Fruit fly (Drosophila melanogaster) whole organism, adult: Measurements from ENCODE around the gene wuho.

Source experiments
- CG11617 ChIP-seq: fragments of 200-800 bp; sonication (Bioruptor generic); optimal IDR thresholded peaks from 2 replicates; lab custom pipeline; 2017; ENCODE audit warnings: mild to moderate bottlenecking, missing biosample characterization, missing genetic modification reagents, missing genetic modification characterization
- CG12768 ChIP-seq: fragments of 200-800 bp; sonication (Bioruptor generic); optimal IDR thresholded peaks from 2 replicates; lab custom pipeline; 2017; ENCODE audit warnings: missing biosample characterization, missing genetic modification characterization, mild to moderate bottlenecking, moderate library complexity, missing genetic modification reagents
- CG14711 ChIP-seq: fragments of 200-800 bp; sonication (Bioruptor generic); optimal IDR thresholded peaks from 2 replicates; lab custom pipeline; 2018; ENCODE audit warnings: missing biosample characterization, mild to moderate bottlenecking, missing genetic modification characterization, moderate library complexity
- CG1620 ChIP-seq: fragments of 200-800 bp; sonication (Bioruptor generic); optimal IDR thresholded peaks from 2 replicates; lab custom pipeline; 2016; ENCODE audit warnings: missing biosample characterization, missing genetic modification characterization
- CG33017 ChIP-seq: fragments of 200-800 bp; sonication (Bioruptor generic); optimal IDR thresholded peaks from 2 replicates; lab custom pipeline; 2018; ENCODE audit warnings: missing biosample characterization, mild to moderate bottlenecking, missing genetic modification characterization, moderate library complexity
- CG5204 ChIP-seq: fragments of 200-800 bp; sonication (Bioruptor generic); optimal IDR thresholded peaks from 2 replicates; lab custom pipeline; 2016; ENCODE audit warnings: missing biosample characterization, missing genetic modification characterization
- CG7045 ChIP-seq: fragments of 200-800 bp; sonication (Bioruptor generic); optimal IDR thresholded peaks from 2 replicates; lab custom pipeline; 2017; ENCODE audit warnings: missing biosample characterization, mild to moderate bottlenecking, missing genetic modification characterization
- CG7101 ChIP-seq: fragments of 200-800 bp; sonication (Bioruptor generic); optimal IDR thresholded peaks from 2 replicates; lab custom pipeline; 2018; ENCODE audit warnings: missing biosample characterization, mild to moderate bottlenecking, missing genetic modification characterization, moderate library complexity
- Clk ChIP-seq: fragments of 200-800 bp; sonication (Bioruptor generic); optimal IDR thresholded peaks from 2 replicates; lab custom pipeline; 2017; ENCODE audit warnings: missing biosample characterization, missing genetic modification characterization
- Crg-1 ChIP-seq: fragments of 200-800 bp; sonication (Bioruptor generic); optimal IDR thresholded peaks from 2 replicates; lab custom pipeline; 2016; ENCODE audit warnings: missing biosample characterization, missing genetic modification characterization
- Hr96 ChIP-seq: fragments of 200-800 bp; sonication (Bioruptor generic); optimal IDR thresholded peaks from 2 replicates; lab custom pipeline; 2016; ENCODE audit warnings: missing biosample characterization, missing genetic modification characterization
- Mnt ChIP-seq: fragments of 200-800 bp; sonication (Bioruptor generic); optimal IDR thresholded peaks from 2 replicates; lab custom pipeline; 2016; ENCODE audit warnings: missing biosample characterization, mild to moderate bottlenecking, missing genetic modification characterization
- bab1 ChIP-seq: fragments of 200-800 bp; sonication (Bioruptor generic); optimal IDR thresholded peaks from 3 replicates; lab custom pipeline; 2019; ENCODE audit warnings: missing biosample characterization, mild to moderate bottlenecking, missing genetic modification characterization, moderate library complexity
- cic ChIP-seq: fragments of 200-800 bp; sonication (Bioruptor generic); optimal IDR thresholded peaks from 2 replicates; lab custom pipeline; 2017; ENCODE audit warnings: missing biosample characterization, mild to moderate bottlenecking, missing genetic modification characterization, moderate library complexity
- cnc ChIP-seq, 2 experiments: fragments of >200 bp; optimal IDR thresholded peaks; 2 replicates each; lab custom pipeline; 2017
- kay ChIP-seq: fragments of 200-800 bp; sonication (Bioruptor generic); peaks from one replicate; lab custom pipeline; 2016; ENCODE audit warnings: missing biosample characterization, missing genetic modification characterization, borderline replicate concordance
- ovo ChIP-seq: fragments of 200-800 bp; sonication (Bioruptor generic); optimal IDR thresholded peaks from 2 replicates; lab custom pipeline; 2016; ENCODE audit warnings: missing biosample characterization, missing genetic modification characterization
- pad ChIP-seq: fragments of 200-800 bp; sonication (Bioruptor generic); optimal IDR thresholded peaks from 3 replicates; lab custom pipeline; 2017; ENCODE audit warnings: missing biosample characterization, missing genetic modification characterization, mild to moderate bottlenecking, moderate library complexity, missing genetic modification reagents
- tj ChIP-seq: fragments of 200-800 bp; sonication (Bioruptor generic); optimal IDR thresholded peaks from 3 replicates; lab custom pipeline; 2017; ENCODE audit warnings: missing biosample characterization, mild to moderate bottlenecking, missing genetic modification characterization, moderate library complexity
- toe ChIP-seq: fragments of 200-800 bp; sonication (Bioruptor generic); optimal IDR thresholded peaks from 2 replicates; lab custom pipeline; 2016; ENCODE audit warnings: missing biosample characterization, missing genetic modification characterization

wuho gene

dm6 chrX:6334945-6335344 is 47.0 kb downstream of the wuho start:
- TF ChIP-seq tj: no peak
- TF ChIP-seq toe (GFP tag; lab: Kevin White, UChicago): no peak
- TF ChIP-seq CG33017 (tag; lab: Kevin White, UChicago): no peak
- TF ChIP-seq Crg-1: no peak
- TF ChIP-seq bab1 (GFP tag; lab: Kevin White, UChicago): no peak
- TF ChIP-seq CG1620 (GFP tag; lab: Kevin White, UChicago): no peak

DNA sequence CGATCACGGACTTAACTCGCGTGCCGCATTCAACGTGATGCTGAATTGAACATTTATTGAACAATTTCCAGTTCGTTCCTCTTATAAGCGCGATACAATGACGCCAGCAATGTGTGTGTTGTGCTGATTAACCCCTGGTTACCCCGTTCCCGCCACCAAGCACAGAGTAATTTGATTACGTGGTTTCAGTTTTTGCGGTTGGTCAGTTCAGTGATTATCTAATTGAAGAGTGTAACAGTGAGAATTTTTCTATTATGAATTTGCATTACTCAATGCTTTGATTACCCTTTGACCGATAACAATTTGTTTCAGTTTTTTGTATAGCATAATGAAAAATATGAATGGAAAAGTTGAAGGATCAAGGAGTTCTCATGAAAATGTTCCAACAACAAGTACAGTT is 49.8 kb downstream of the wuho start, which contains the start of gene CG3842:
Gene CG3842, plus strand, starts transcription at position 61 of the 400 bp plus-strand sequence.
- no peak for TF ChIP-seq Hr96
- no peak for TF ChIP-seq CG14711 (tag; lab: Kevin White, UChicago)
- no peak for TF ChIP-seq CG5204
- no peak for TF ChIP-seq CG11617
- TF ChIP-seq pad (GFP tag; lab: Kevin White, UChicago): no peak
- TF ChIP-seq CG33017 (tag; lab: Kevin White, UChicago): no peak
- TF ChIP-seq CG7101 (tag; lab: Kevin White, UChicago): no peak
- no peak for TF ChIP-seq bab1 (GFP tag; lab: Kevin White, UChicago)
- no peak for TF ChIP-seq cnc (optimal IDR thresholded peaks at IDR 0.05; lab: Kevin White, UChicago)
- no peak for TF ChIP-seq toe (GFP tag; lab: Kevin White, UChicago)
- TF ChIP-seq ovo: no peak
- no peak for TF ChIP-seq tj
- no peak for TF ChIP-seq kay (GFP tag; lab: Kevin White, UChicago)
- TF ChIP-seq CG1620 (GFP tag; lab: Kevin White, UChicago): no peak
- TF ChIP-seq Crg-1: no peak
- no peak for TF ChIP-seq Clk (GFP tag; lab: Kevin White, UChicago)
- no peak for TF ChIP-seq CG7045 (GFP tag; lab: Kevin White, UChicago)
- TF ChIP-seq cic (GFP tag; lab: Kevin White, UChicago): no peak
- TF ChIP-seq CG12768 (GFP tag; lab: Kevin White, UChicago): no peak
- TF ChIP-seq Mnt (GFP tag; lab: Kevin White, UChicago): no peak
